Worm (Caenorhabditis elegans) whole organism, L4 larva: ENCODE measurements around the gene Y116A8C.24.

Experiments used
- F10B5.3 ChIP-seq: sonication (generic microtip); optimal IDR thresholded peaks from 2 replicates; lab custom pipeline; 2016; ENCODE audit warnings: mild to moderate bottlenecking, missing genetic modification characterization, missing compliant biosample characterization
- F44E2.7 ChIP-seq: fragments of 200-800 bp; sonication (Bioruptor generic); IDR thresholded peaks from 2 replicates; pipeline ENCODE4 v2.1.2; 2022; ENCODE audit warnings: missing genetic modification characterization, missing compliant biosample characterization
- F49E8.2 ChIP-seq: sonication (generic microtip); optimal IDR thresholded peaks from 2 replicates; lab custom pipeline; 2016; ENCODE audit warnings: missing compliant biosample characterization, mild to moderate bottlenecking, missing genetic modification characterization, borderline replicate concordance
- Y105C5A.15 ChIP-seq: fragments of 200-800 bp; sonication (Bioruptor generic); IDR thresholded peaks from 2 replicates; pipeline ENCODE4 v1.3.6; 2022; ENCODE audit warnings: missing genetic modification characterization, missing compliant biosample characterization
- ZK337.2 ChIP-seq: fragments of 200-800 bp; sonication (Bioruptor generic); IDR thresholded peaks from 2 replicates; pipeline ENCODE4 v1.3.6; 2022; ENCODE audit warnings: missing genetic modification reagents, missing genetic modification characterization, missing compliant biosample characterization
- daf-8 ChIP-seq: fragments of 200-800 bp; sonication (Bioruptor generic); IDR thresholded peaks from 2 replicates; pipeline ENCODE4 v1.3.6; 2022; ENCODE audit warnings: missing genetic modification characterization, missing compliant biosample characterization
- dmd-6 ChIP-seq: fragments of 200-800 bp; sonication (Bioruptor generic); IDR thresholded peaks from 2 replicates; pipeline ENCODE4 v1.3.6; 2022; ENCODE audit warnings: missing genetic modification reagents, missing genetic modification characterization, missing compliant biosample characterization
- dmd-8 ChIP-seq: fragments of 200-800 bp; sonication (Bioruptor generic); IDR thresholded peaks from 2 replicates; pipeline ENCODE4 v1.3.6; 2022; ENCODE audit warnings: missing genetic modification characterization, missing compliant biosample characterization
- dpl-1 ChIP-seq: fragments of 150-350 bp; optimal IDR thresholded peaks from 2 replicates; lab custom pipeline; 2014; ENCODE audit warnings: missing biosample characterization, missing genetic modification reagents, missing genetic modification characterization
- fkh-10 ChIP-seq: fragments of 150-350 bp; optimal IDR thresholded peaks from 2 replicates; lab custom pipeline; 2014; ENCODE audit warnings: missing biosample characterization, missing genetic modification reagents, missing genetic modification characterization
- hlh-30 ChIP-seq: sonication (generic microtip); optimal IDR thresholded peaks from 2 replicates; lab custom pipeline; 2017; ENCODE audit warnings: antibody characterized with exemption, mild to moderate bottlenecking, missing genetic modification characterization, missing compliant biosample characterization; ENCODE audit not compliant: insufficient read depth
- lin-15B ChIP-seq: fragments of 150-350 bp; sonication (generic microtip); optimal IDR thresholded peaks from 3 replicates; lab custom pipeline; 2014; ENCODE audit warnings: missing biosample characterization, missing genetic modification characterization
- lsy-2 ChIP-seq, 2 experiments: fragments of 150-350 bp in 1 of 2; sonication (generic microtip) in 1 of 2; optimal IDR thresholded peaks; 2 replicates each; lab custom pipeline; 2014 to 2017; ENCODE audit warnings: missing biosample characterization in 2 of 2, missing genetic modification characterization in 2 of 2
- mdt-29 ChIP-seq: fragments of 200-800 bp; sonication (Bioruptor generic); IDR thresholded peaks from 2 replicates; pipeline ENCODE4 v1.3.6; 2022; ENCODE audit warnings: missing genetic modification reagents, missing genetic modification characterization, missing compliant biosample characterization
- nhr-25 ChIP-seq: sonication (generic microtip); optimal IDR thresholded peaks from 2 replicates; lab custom pipeline; 2017; ENCODE audit warnings: missing genetic modification characterization, mild to moderate bottlenecking, missing compliant biosample characterization, antibody characterized with exemption, moderate library complexity, borderline replicate concordance; ENCODE audit not compliant: insufficient read depth
- nhr-42 ChIP-seq: fragments of 200-800 bp; sonication (Bioruptor generic); IDR thresholded peaks from 2 replicates; pipeline ENCODE4 v1.3.6; 2022; ENCODE audit warnings: missing genetic modification characterization, missing compliant biosample characterization
- php-3 ChIP-seq: fragments of 200-800 bp; sonication (Bioruptor generic); IDR thresholded peaks from 2 replicates; pipeline ENCODE4 v1.3.6; 2022; ENCODE audit warnings: missing genetic modification reagents, missing genetic modification characterization, missing compliant biosample characterization
- pqm-1 ChIP-seq: sonication (generic microtip); optimal IDR thresholded peaks from 2 replicates; lab custom pipeline; 2017; ENCODE audit warnings: missing biosample characterization, missing genetic modification characterization
- saeg-2 ChIP-seq: fragments of 200-800 bp; sonication (Bioruptor generic); IDR thresholded peaks from 2 replicates; pipeline ENCODE4 v1.3.6; 2022; ENCODE audit warnings: missing genetic modification reagents, missing genetic modification characterization, missing compliant biosample characterization
- sdz-12 ChIP-seq: fragments of 200-800 bp; sonication (Bioruptor generic); optimal IDR thresholded peaks from 2 replicates; lab custom pipeline; 2018; ENCODE audit warnings: mild to moderate bottlenecking, missing genetic modification characterization, missing compliant biosample characterization
- set-16 ChIP-seq: fragments of 200-800 bp; sonication (Bioruptor generic); IDR thresholded peaks from 2 replicates; pipeline ENCODE4 v1.3.6; 2022; ENCODE audit warnings: missing genetic modification reagents, missing genetic modification characterization, missing compliant biosample characterization
- snpc-1.2 ChIP-seq: fragments of 200-800 bp; sonication (Bioruptor generic); IDR thresholded peaks from 2 replicates; pipeline ENCODE4 v1.3.6; 2022; ENCODE audit warnings: missing genetic modification reagents, missing genetic modification characterization, missing compliant biosample characterization
- spr-1 ChIP-seq: sonication (generic microtip); optimal IDR thresholded peaks from 2 replicates; lab custom pipeline; 2016; ENCODE audit warnings: mild to moderate bottlenecking, missing genetic modification characterization, missing compliant biosample characterization
- spr-3 ChIP-seq: fragments of 200-800 bp; sonication (Bioruptor generic); optimal IDR thresholded peaks from 2 replicates; lab custom pipeline; 2018; ENCODE audit warnings: mild to moderate bottlenecking, missing genetic modification characterization, missing compliant biosample characterization
- tag-97 ChIP-seq: fragments of 200-800 bp; sonication (Bioruptor generic); IDR thresholded peaks from 2 replicates; pipeline ENCODE4 v1.3.6; 2022; ENCODE audit warnings: missing genetic modification characterization, missing compliant biosample characterization
- tra-1 ChIP-seq: fragments of 200-800 bp; sonication (Bioruptor generic); IDR thresholded peaks from 2 replicates; pipeline ENCODE4 v1.3.6; 2022; ENCODE audit warnings: missing genetic modification reagents, missing genetic modification characterization, missing compliant biosample characterization
- unc-130 ChIP-seq: sonication (generic microtip); optimal IDR thresholded peaks from 2 replicates; lab custom pipeline; 2016; ENCODE audit warnings: missing genetic modification reagents, missing genetic modification characterization, missing compliant biosample characterization
- unc-62 ChIP-seq, 3 experiments: fragments of 150-350 bp in 1 of 3; sonication (generic microtip); optimal IDR thresholded peaks in 2 of 3; peaks in 1 of 3; 1 replicate in 1 of 3; 2 replicates in 2 of 3; lab custom pipeline; 2014 to 2017; ENCODE audit warnings: missing biosample characterization in 3 of 3, missing genetic modification characterization in 3 of 3, missing genetic modification reagents in 3 of 3, missing genotype in 1 of 3
- zag-1 ChIP-seq: fragments of 150-350 bp; optimal IDR thresholded peaks from 2 replicates; lab custom pipeline; 2014; ENCODE audit warnings: missing biosample characterization, missing genetic modification characterization
- zfp-3 ChIP-seq: fragments of 200-800 bp; sonication (Bioruptor generic); conservative IDR thresholded peaks from 2 replicates; pipeline ENCODE4 v1.3.6; 2022; ENCODE audit warnings: missing genetic modification reagents, missing genetic modification characterization, missing compliant biosample characterization
- zip-2 ChIP-seq: fragments of 150-350 bp; optimal IDR thresholded peaks from 2 replicates; lab custom pipeline; 2014; ENCODE audit warnings: missing biosample characterization, missing genetic modification characterization

The Y116A8C.24 gene

ce11 chrIV:17053261-17053660, 17.4 kb downstream of the Y116A8C.24 start, which contains the start of gene Y116A8C.23:
Gene Y116A8C.23, plus strand, starts transcription at chrIV:17053561.
- TF ChIP-seq zip-2, result no peak
- no peak for TF ChIP-seq sdz-12 (GFP tag; lab: Kevin White, UChicago)
- TF ChIP-seq saeg-2 (GFP tag; lab: Robert Waterston, UW), result no peak
- TF ChIP-seq Y105C5A.15 (GFP tag; lab: Robert Waterston, UW), result no peak
- TF ChIP-seq fkh-10 (GFP tag; lab: Kevin White, UChicago), result no peak
- TF ChIP-seq pqm-1 (tag; lab: Kevin White, UChicago), result no peak
- TF ChIP-seq dmd-8 (GFP tag; lab: Robert Waterston, UW), result no peak
- no peak for TF ChIP-seq unc-62 (GFP tag; optimal IDR thresholded peaks at IDR 0.05 in 1 of 2; lab: Kevin White, UChicago)
- no peak for TF ChIP-seq unc-62 (tag; optimal IDR thresholded peaks at IDR 0.05; lab: Kevin White, UChicago)
- TF ChIP-seq lsy-2 (tag; optimal IDR thresholded peaks at IDR 0.05; lab: Kevin White, UChicago), result no peak
- TF ChIP-seq F44E2.7 (GFP tag; lab: Robert Waterston, UW), result no peak
- TF ChIP-seq zfp-3, result no peak
- TF ChIP-seq F49E8.2 (tag; lab: Kevin White, UChicago), result no peak
- no peak for TF ChIP-seq set-16 (GFP tag; lab: Robert Waterston, UW)
- TF ChIP-seq php-3 (GFP tag; lab: Robert Waterston, UW), result no peak
- TF ChIP-seq spr-3 (GFP tag; lab: Kevin White, UChicago), result no peak
- TF ChIP-seq ZK337.2 (GFP tag; lab: Robert Waterston, UW), result no peak
- no peak for TF ChIP-seq mdt-29 (GFP tag; lab: Robert Waterston, UW)
- no peak for TF ChIP-seq unc-130 (GFP tag; lab: Kevin White, UChicago)
- no peak for TF ChIP-seq snpc-1.2
- no peak for TF ChIP-seq hlh-30
- TF ChIP-seq, all 104 proteins: peak for 0

ce11 chrIV:17048257-17048656, 22.4 kb downstream of the Y116A8C.24 start, which contains the start of gene athp-3:
Gene athp-3, minus strand, starts transcription at chrIV:17048357.
- TF ChIP-seq spr-1 (tag; lab: Kevin White, UChicago), result no peak
- TF ChIP-seq Y105C5A.15 (GFP tag; lab: Robert Waterston, UW), result no peak

ce11 chrIV:17045691-17046090, 25.0 kb downstream of the Y116A8C.24 start, which contains the start of gene clec-195:
Gene clec-195, minus strand, starts transcription at chrIV:17045791.
- no peak for TF ChIP-seq mdt-29 (GFP tag; lab: Robert Waterston, UW)
- TF ChIP-seq daf-8 (GFP tag; lab: Robert Waterston, UW), result no peak
- no peak for TF ChIP-seq tra-1
- TF ChIP-seq zag-1 (tag; lab: Kevin White, UChicago), result no peak

- TF ChIP-seq nhr-25 (tag; lab: Kevin White, UChicago) (no peak), dmd-6 (GFP tag; lab: Robert Waterston, UW) (no peak), lin-15B (tag; lab: Kevin White, UChicago) (no peak), dpl-1 (GFP tag; lab: Kevin White, UChicago) (no peak), nhr-42 (no peak), fkh-10 (GFP tag; lab: Kevin White, UChicago) (no peak), ZK337.2 (GFP tag; lab: Robert Waterston, UW) (no peak), zip-2 (no peak)
Measured at ce11 chrIV:17040618-17041017, 30.1 kb downstream of the Y116A8C.24 start, which contains the start of gene Y116A8C.20. Gene Y116A8C.20, plus strand, starts transcription at chrIV:17040918.

- TF ChIP-seq unc-62 (GFP tag; optimal IDR thresholded peaks at IDR 0.05 in 1 of 2; lab: Kevin White, UChicago) (peak in 1 of 2 experiments; percentile 62), unc-62 (tag; optimal IDR thresholded peaks at IDR 0.05; lab: Kevin White, UChicago) (no peak), tag-97 (GFP tag; lab: Robert Waterston, UW) (no peak), F10B5.3 (tag; lab: Kevin White, UChicago) (no peak)
- TF ChIP-seq, all 104 proteins: peak for 1
Measured at ce11 chrIV:17039545-17039944, 31.1 kb downstream of the Y116A8C.24 start, which contains the start of gene Y116A8C.19. Gene Y116A8C.19, minus strand, starts transcription at chrIV:17039645.
